Worm (Caenorhabditis elegans) whole organism, late embryonic: ENCODE results near the gene ZK105.8.

Source experiments
- ama-1 ChIP-seq: fragments of 150-350 bp; optimal IDR thresholded peaks from 2 replicates; lab custom pipeline; 2014
- dmd-4 ChIP-seq: sonication (generic microtip); optimal IDR thresholded peaks from 2 replicates; lab custom pipeline; 2016; ENCODE audit warnings: borderline replicate concordance, missing genetic modification characterization, missing compliant biosample characterization
- fkh-10 ChIP-seq: fragments of 150-350 bp; optimal IDR thresholded peaks from 2 replicates; lab custom pipeline; 2014; ENCODE audit warnings: missing biosample characterization, missing genetic modification reagents, missing genetic modification characterization
- tbx-2 ChIP-seq: sonication (generic microtip); optimal IDR thresholded peaks from 2 replicates; lab custom pipeline; 2016; ENCODE audit warnings: missing genetic modification characterization, missing compliant biosample characterization

- TF ChIP-seq ama-1 (no peak), dmd-4 (no peak), tbx-2 (tag; lab: Kevin White, UChicago) (no peak), fkh-10 (GFP tag; lab: Kevin White, UChicago) (no peak)
These were observed 6.7 kb upstream of the ZK105.8 start, which contains the start of gene ZK105.5 for ce11 chrV:7717629-7718028.
